Fruit fly (Drosophila melanogaster) whole organism, embryonic: ENCODE data around the gene Ser.
A peak's percentile ranks its signal among the peaks of the same experiment; 100 is the strongest.

Experiments
- Blimp-1 ChIP-seq: fragments of 200-800 bp; sonication (Bioruptor generic); optimal IDR thresholded peaks from 3 replicates; lab custom pipeline; 2018; ENCODE audit warnings: missing biosample characterization, missing genetic modification characterization, mild to moderate bottlenecking, moderate library complexity, missing genetic modification reagents
- CG11696 ChIP-seq: fragments of 200-800 bp; sonication (Bioruptor generic); IDR thresholded peaks from 2 replicates; pipeline ENCODE4 v1.3.6; 2022; ENCODE audit warnings: missing biosample characterization, missing genetic modification characterization
- CG12104 ChIP-seq: fragments of 200-800 bp; sonication (Bioruptor generic); optimal IDR thresholded peaks from 3 replicates; lab custom pipeline; 2016; ENCODE audit warnings: missing biosample characterization, missing genetic modification characterization
- CG1603 ChIP-seq: fragments of 200-800 bp; sonication (Bioruptor generic); optimal IDR thresholded peaks from 2 replicates; lab custom pipeline; 2019; ENCODE audit warnings: missing biosample characterization, mild to moderate bottlenecking, missing genetic modification characterization, moderate library complexity
- CG16813 ChIP-seq: fragments of 200-800 bp; sonication (Bioruptor generic); IDR thresholded peaks from 3 replicates; pipeline ENCODE4 v1.3.6; 2022; ENCODE audit warnings: missing biosample characterization, missing genetic modification characterization; ENCODE audit not compliant: partially characterized antibody
- CG2199 ChIP-seq: fragments of 200-800 bp; sonication (Bioruptor generic); IDR thresholded peaks from 3 replicates; pipeline ENCODE4 v1.3.6; 2022; ENCODE audit warnings: missing biosample characterization, missing genetic modification characterization
- CG2712 ChIP-seq: fragments of 200-800 bp; optimal IDR thresholded peaks from 3 replicates; lab custom pipeline; 2019; ENCODE audit warnings: missing biosample characterization, mild to moderate bottlenecking, missing genetic modification characterization, moderate library complexity
- CG30431 ChIP-seq: fragments of 200-800 bp; sonication (Bioruptor generic); optimal IDR thresholded peaks from 2 replicates; lab custom pipeline; 2017; ENCODE audit warnings: missing biosample characterization, missing genetic modification characterization
- CG4854 ChIP-seq: fragments of 200-800 bp; sonication (Bioruptor generic); optimal IDR thresholded peaks from 2 replicates; lab custom pipeline; 2016; ENCODE audit warnings: missing biosample characterization, missing genetic modification characterization, inconsistent platforms
- CG5245 ChIP-seq: fragments of 200-800 bp; sonication (Bioruptor generic); optimal IDR thresholded peaks from 3 replicates; lab custom pipeline; 2016; ENCODE audit warnings: missing biosample characterization, missing genetic modification characterization
- CG6689 ChIP-seq: fragments of 200-800 bp; sonication (Bioruptor generic); IDR thresholded peaks from 2 replicates; pipeline ENCODE4 v1.3.6; 2022; ENCODE audit warnings: missing biosample characterization, missing genetic modification characterization
- CG6791 ChIP-seq: fragments of 200-800 bp; sonication (Bioruptor generic); IDR thresholded peaks from 3 replicates; pipeline ENCODE4 v1.3.6; 2022; ENCODE audit warnings: missing biosample characterization, missing genetic modification characterization; ENCODE audit not compliant: partially characterized antibody
- CHES-1-like ChIP-seq: fragments of 200-800 bp; sonication (Bioruptor generic); optimal IDR thresholded peaks from 2 replicates; lab custom pipeline; 2016; ENCODE audit warnings: missing biosample characterization, missing genetic modification characterization
- Chrac-16 ChIP-seq: fragments of 200-800 bp; sonication (Bioruptor generic); optimal IDR thresholded peaks from 3 replicates; lab custom pipeline; 2016; ENCODE audit warnings: missing biosample characterization, missing genetic modification characterization
- CoRest ChIP-seq: fragments of 200-800 bp; sonication (Bioruptor generic); optimal IDR thresholded peaks from 3 replicates; lab custom pipeline; 2018; ENCODE audit warnings: missing biosample characterization, mild to moderate bottlenecking, missing genetic modification characterization, moderate library complexity
- Dp ChIP-seq: fragments of 200-800 bp; sonication (Bioruptor generic); optimal IDR thresholded peaks from 2 replicates; lab custom pipeline; 2018; ENCODE audit warnings: missing biosample characterization, mild to moderate bottlenecking, missing genetic modification characterization, moderate library complexity
- Eip74EF ChIP-seq, 2 experiments: fragments of 200-800 bp in 1 of 2; fragments of >200 bp in 1 of 2; sonication (Bioruptor generic) in 1 of 2; optimal IDR thresholded peaks; 2 replicates each; lab custom pipeline; 2017 to 2019; ENCODE audit warnings: missing biosample characterization in 2 of 2, missing genetic modification characterization in 2 of 2, mild to moderate bottlenecking in 1 of 2, moderate library complexity in 1 of 2
- Fer2 ChIP-seq: fragments of 200-800 bp; sonication (Bioruptor generic); optimal IDR thresholded peaks from 2 replicates; lab custom pipeline; 2018; ENCODE audit warnings: missing biosample characterization, mild to moderate bottlenecking, missing genetic modification characterization, moderate library complexity
- Hr78 ChIP-seq, 2 experiments: fragments of 200-800 bp in 1 of 2; fragments of >200 bp in 1 of 2; sonication (Bioruptor generic) in 1 of 2; optimal IDR thresholded peaks; 2 replicates each; lab custom pipeline; 2017 to 2019; ENCODE audit warnings: missing biosample characterization in 2 of 2, missing genetic modification characterization in 2 of 2, mild to moderate bottlenecking in 1 of 2, moderate library complexity in 1 of 2
- Med ChIP-seq: fragments of 200-800 bp; sonication (Bioruptor generic); peaks from one replicate; lab custom pipeline; 2016; ENCODE audit warnings: missing biosample characterization, missing genetic modification characterization, mild to moderate bottlenecking, inconsistent platforms, moderate library complexity
- Pdp1 ChIP-seq, 2 experiments: fragments of 200-800 bp; sonication (Bioruptor generic); optimal IDR thresholded peaks; 3 replicates each; lab custom pipeline; 2016; ENCODE audit warnings: missing biosample characterization in 2 of 2, missing genetic modification characterization in 2 of 2, mild to moderate bottlenecking in 1 of 2, moderate library complexity in 1 of 2
- YL-1 ChIP-seq: fragments of 200-800 bp; sonication (Bioruptor generic); optimal IDR thresholded peaks from 3 replicates; lab custom pipeline; 2017; ENCODE audit warnings: missing biosample characterization, mild to moderate bottlenecking, missing genetic modification characterization
- ash1 ChIP-seq: fragments of 200-800 bp; sonication (Bioruptor generic); optimal IDR thresholded peaks from 2 replicates; lab custom pipeline; 2018; ENCODE audit warnings: missing biosample characterization, mild to moderate bottlenecking, missing genetic modification characterization
- caup ChIP-seq: fragments of 200-800 bp; sonication (Bioruptor generic); optimal IDR thresholded peaks from 3 replicates; lab custom pipeline; 2017; ENCODE audit warnings: missing biosample characterization, mild to moderate bottlenecking, missing genetic modification characterization, moderate library complexity; ENCODE audit not compliant: severe bottlenecking
- ci ChIP-seq: fragments of 200-800 bp; sonication (Bioruptor generic); IDR thresholded peaks from 3 replicates; pipeline ENCODE4 v1.3.6; 2022; ENCODE audit warnings: missing biosample characterization, missing genetic modification characterization
- en ChIP-seq: fragments of 200-800 bp; sonication (Bioruptor generic); optimal IDR thresholded peaks from 2 replicates; lab custom pipeline; 2016; ENCODE audit warnings: missing biosample characterization, missing genetic modification characterization
- eyg ChIP-seq: fragments of 200-800 bp; sonication (Bioruptor generic); optimal IDR thresholded peaks from 3 replicates; lab custom pipeline; 2016; ENCODE audit warnings: missing biosample characterization, missing genetic modification characterization
- fd96Cb ChIP-seq: fragments of 200-800 bp; sonication (Bioruptor generic); optimal IDR thresholded peaks from 2 replicates; lab custom pipeline; 2018; ENCODE audit warnings: missing biosample characterization, mild to moderate bottlenecking, missing genetic modification characterization, moderate library complexity
- grau ChIP-seq: fragments of 200-800 bp; optimal IDR thresholded peaks from 3 replicates; lab custom pipeline; 2019; ENCODE audit warnings: missing biosample characterization, mild to moderate bottlenecking, missing genetic modification characterization, moderate library complexity
- hkb ChIP-seq, 2 experiments: fragments of 200-800 bp in 1 of 2; fragments of >200 bp in 1 of 2; sonication (Bioruptor generic) in 1 of 2; IDR thresholded peaks in 1 of 2; optimal IDR thresholded peaks in 1 of 2; 2 replicates each; pipeline versions ENCODE4 v1.3.6 to Lab custom; 2017 to 2022; ENCODE audit warnings: missing biosample characterization in 1 of 2, missing genetic modification characterization in 1 of 2
- inv ChIP-seq: fragments of 200-800 bp; sonication (Bioruptor generic); IDR thresholded peaks from 2 replicates; pipeline ENCODE4 v1.3.6; 2022; ENCODE audit warnings: missing biosample characterization, missing genetic modification characterization; ENCODE audit not compliant: partially characterized antibody
- ken ChIP-seq: fragments of 200-800 bp; sonication (Bioruptor generic); IDR thresholded peaks from 3 replicates; pipeline ENCODE4 v1.3.6; 2022; ENCODE audit warnings: missing biosample characterization, missing genetic modification characterization
- klu ChIP-seq: fragments of 200-800 bp; sonication (Bioruptor generic); IDR thresholded peaks from 2 replicates; pipeline ENCODE4 v1.3.6; 2022; ENCODE audit warnings: missing biosample characterization, missing genetic modification characterization
- mld ChIP-seq: fragments of 200-800 bp; sonication (Bioruptor generic); IDR thresholded peaks from 3 replicates; pipeline ENCODE4 v1.3.6; 2022; ENCODE audit warnings: missing biosample characterization, missing genetic modification characterization; ENCODE audit not compliant: partially characterized antibody
- pfk ChIP-seq: fragments of 200-800 bp; sonication (Bioruptor generic); optimal IDR thresholded peaks from 2 replicates; lab custom pipeline; 2018; ENCODE audit warnings: missing biosample characterization, mild to moderate bottlenecking, missing genetic modification characterization, moderate library complexity
- pita ChIP-seq: fragments of 200-800 bp; sonication (Bioruptor generic); optimal IDR thresholded peaks from 2 replicates; lab custom pipeline; 2017; ENCODE audit warnings: missing biosample characterization, mild to moderate bottlenecking, missing genetic modification characterization
- ro ChIP-seq: fragments of 200-800 bp; sonication (Bioruptor generic); IDR thresholded peaks from 2 replicates; pipeline ENCODE4 v1.3.6; 2022; ENCODE audit warnings: missing biosample characterization, missing genetic modification characterization
- sr ChIP-seq: fragments of 200-800 bp; sonication (Bioruptor generic); IDR thresholded peaks from 3 replicates; pipeline ENCODE4 v1.3.6; 2022; ENCODE audit warnings: missing biosample characterization, missing genetic modification characterization
- sug ChIP-seq: fragments of 200-800 bp; optimal IDR thresholded peaks from 2 replicates; lab custom pipeline; 2019; ENCODE audit warnings: missing biosample characterization, mild to moderate bottlenecking, missing genetic modification characterization, moderate library complexity
- usp ChIP-seq: fragments of >200 bp; optimal IDR thresholded peaks from 2 replicates; lab custom pipeline; 2017; ENCODE audit warnings: missing biosample characterization, missing genetic modification characterization
- vfl ChIP-seq: fragments of 200-800 bp; sonication (Bioruptor generic); optimal IDR thresholded peaks from 2 replicates; lab custom pipeline; 2016; ENCODE audit warnings: missing biosample characterization, missing genetic modification characterization
- vvl ChIP-seq: fragments of 200-800 bp; sonication (Bioruptor generic); IDR thresholded peaks from 2 replicates; pipeline ENCODE4 v1.3.6; 2022; ENCODE audit warnings: missing biosample characterization, missing genetic modification characterization
- zen2 ChIP-seq: fragments of 200-800 bp; sonication (Bioruptor generic); IDR thresholded peaks from 3 replicates; pipeline ENCODE4 v1.3.6; 2022; ENCODE audit warnings: missing biosample characterization, missing genetic modification characterization; ENCODE audit not compliant: partially characterized antibody
- zf30C ChIP-seq: fragments of 200-800 bp; sonication (Bioruptor generic); optimal IDR thresholded peaks from 3 replicates; lab custom pipeline; 2018; ENCODE audit warnings: missing biosample characterization, mild to moderate bottlenecking, missing genetic modification characterization

Ser gene

DNA sequence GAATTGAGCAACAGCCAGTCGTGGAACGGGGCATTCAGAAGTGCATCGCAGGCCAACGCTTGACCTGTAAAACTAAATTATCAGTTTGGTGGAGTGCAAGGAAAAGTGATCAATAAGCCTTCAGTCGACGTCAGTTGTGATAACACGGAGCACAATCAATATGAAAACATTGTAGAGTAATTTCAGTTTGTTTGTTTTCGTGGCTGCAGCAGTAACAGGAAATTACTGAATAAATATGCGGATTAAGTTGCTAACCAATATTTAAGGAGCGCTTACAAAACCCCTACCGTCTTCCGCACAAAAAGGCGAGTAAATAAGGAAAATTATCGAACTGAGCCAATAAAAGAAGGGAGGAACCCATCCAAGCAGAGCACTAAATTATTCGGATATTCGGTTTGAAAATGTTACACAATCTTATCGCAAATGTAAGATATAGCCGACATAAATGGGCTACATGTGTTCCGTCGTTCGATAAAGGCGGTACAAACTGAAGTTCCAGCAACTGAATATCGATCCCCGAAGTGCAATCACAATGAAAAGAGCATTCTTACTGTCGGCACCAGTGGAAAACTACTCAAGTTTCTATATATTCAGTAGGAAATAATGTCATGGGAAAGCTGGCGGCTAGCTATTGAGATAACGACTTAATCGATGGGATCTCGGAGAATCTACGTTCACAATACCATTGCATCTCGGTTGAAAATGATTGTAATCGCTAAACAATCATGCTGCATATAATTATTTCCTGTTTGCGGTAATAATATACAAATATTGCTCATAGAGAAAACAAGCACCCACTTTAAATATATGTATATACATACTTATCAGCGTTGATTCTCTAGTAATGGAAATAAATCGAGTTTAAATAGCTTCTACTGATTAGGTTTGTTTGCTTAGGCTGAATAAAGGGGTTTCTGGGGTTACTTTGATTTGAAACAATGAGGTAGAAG is 58.1 kb downstream of the Ser start (continued):
- TF ChIP-seq CG16813 (GFP tag; lab: Robert Waterston, UW) (no peak), Fer2 (no peak), mld (GFP tag; lab: Robert Waterston, UW) (no peak), pfk (peak; percentile 21), CG2199 (GFP tag; lab: Robert Waterston, UW) (0 out of 3 replicates have a peak, but pooled peaks have one; percentile 70), en (peak; percentile 46), inv (GFP tag; lab: Robert Waterston, UW) (no peak), fd96Cb (tag; lab: Kevin White, UChicago) (peak; percentile 52), klu (GFP tag; lab: Robert Waterston, UW) (no peak), CG11696 (no peak), vfl (no peak)
- TF ChIP-seq, all 482 proteins: peak for 298

DNA sequence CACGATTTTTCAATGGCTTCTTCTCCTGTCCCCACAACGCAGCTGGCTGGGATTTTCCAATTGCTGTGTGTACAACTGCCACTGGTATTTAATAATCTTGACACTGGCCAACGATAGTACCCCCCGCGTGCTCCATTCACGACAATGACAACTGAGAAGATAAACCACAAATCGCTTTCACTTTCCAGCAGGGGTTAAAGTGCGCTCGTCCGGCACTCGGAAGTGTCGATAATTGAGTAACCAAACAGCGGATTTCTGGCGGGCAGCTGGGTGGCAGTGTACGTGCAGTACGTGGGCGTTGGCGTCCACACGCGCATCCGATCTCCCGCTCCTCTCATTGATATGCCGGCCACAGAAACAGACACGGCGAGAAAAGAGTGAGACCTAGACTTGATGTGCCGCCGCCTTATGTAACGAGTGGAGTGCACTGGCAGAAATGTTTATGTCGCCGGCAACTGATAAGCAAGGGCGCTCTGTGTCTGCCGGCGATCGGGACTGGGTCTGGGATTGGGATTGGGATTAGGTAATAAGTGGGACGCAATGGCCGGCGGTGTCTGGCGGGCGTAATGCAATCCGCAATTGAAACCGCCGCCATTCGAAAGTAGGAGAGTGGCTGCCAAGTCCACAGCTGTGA is 59.2 kb downstream of the Ser start:
- TF ChIP-seq Chrac-16 (no peak), CG4854 (GFP tag; lab: Kevin White, UChicago) (no peak), ken (GFP tag; lab: Robert Waterston, UW) (0 out of 3 replicates have a peak, but pooled peaks have one; percentile 15), Dp (GFP tag; lab: Kevin White, UChicago) (no peak), CG1603 (tag; lab: Kevin White, UChicago) (no peak), Blimp-1 (peak; percentile 65), CG6791 (GFP tag; lab: Robert Waterston, UW) (no peak), CG6689 (GFP tag; lab: Robert Waterston, UW) (no peak), sug (tag; lab: Kevin White, UChicago) (peak; percentile 39), YL-1 (GFP tag; lab: Kevin White, UChicago) (no peak), pita (no peak), CG2199 (GFP tag; lab: Robert Waterston, UW) (0 out of 3 replicates have a peak, but pooled peaks have one; percentile 16), CG30431 (no peak), Med (GFP tag; lab: Kevin White, UChicago) (peak; percentile 50), grau (tag; lab: Kevin White, UChicago) (no peak), hkb (optimal IDR thresholded peaks at IDR 0.05; lab: Kevin White, UChicago) (no peak), hkb (GFP tag; IDR thresholded peaks at IDR 0.05; lab: Robert Waterston, UW) (peak; percentile 21; the same call in 1 of the 2 replicates), Pdp1 (GFP tag; optimal IDR thresholded peaks at IDR 0.05; lab: Kevin White, UChicago) (peak in 1 of 2 experiments; percentile 95), Hr78 (GFP tag; optimal IDR thresholded peaks at IDR 0.05; lab: Kevin White, UChicago) (peak in 1 of 2 experiments; percentile 92), CG5245 (GFP tag; lab: Kevin White, UChicago) (no peak), ci (0 out of 3 replicates have a peak, but pooled peaks have one; percentile 15), eyg (GFP tag; lab: Kevin White, UChicago) (no peak), sr (GFP tag; lab: Robert Waterston, UW) (peak; percentile 70)

DNA sequence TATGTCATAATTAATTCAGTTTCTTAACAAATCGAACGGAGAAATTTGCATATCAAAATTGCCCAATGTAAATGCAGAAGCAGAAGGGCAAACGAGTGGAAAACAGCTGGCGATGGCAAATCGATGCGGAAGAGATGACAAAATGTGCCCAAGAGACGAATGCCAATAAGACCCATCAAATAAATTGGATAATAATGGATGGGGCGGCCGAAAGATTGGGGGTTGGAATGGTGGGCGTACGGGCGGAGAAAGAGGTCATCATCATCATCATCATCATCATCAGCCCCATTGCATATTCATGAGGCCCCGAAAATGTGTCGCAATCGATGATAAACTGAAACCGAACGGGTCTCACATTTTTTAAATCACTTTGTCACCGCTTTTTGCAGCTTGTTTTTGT is 60.1 kb downstream of the Ser start:
- TF ChIP-seq CG2712 (tag; lab: Kevin White, UChicago) (no peak), caup (GFP tag; lab: Kevin White, UChicago) (no peak), vvl (peak; percentile 93), CHES-1-like (no peak), zen2 (no peak), CoRest (tag; lab: Kevin White, UChicago) (no peak), zf30C (GFP tag; lab: Kevin White, UChicago) (no peak), CG12104 (no peak), Eip74EF (GFP tag; optimal IDR thresholded peaks at IDR 0.05; lab: Kevin White, UChicago) (peak in 1 of 2 experiments; percentile 76), Med (GFP tag; lab: Kevin White, UChicago) (peak; percentile 19), ro (GFP tag; lab: Robert Waterston, UW) (no peak), usp (GFP tag; lab: Kevin White, UChicago) (no peak), ash1 (GFP tag; lab: Kevin White, UChicago) (no peak)
